Worm (Caenorhabditis elegans) whole organism, young adult: ENCODE results near the gene B0457.6.

Experiments
- F33H1.4 ChIP-seq: fragments of 200-800 bp; sonication (Bioruptor generic); IDR thresholded peaks from 2 replicates; pipeline ENCODE4 v1.3.6; 2022; ENCODE audit warnings: missing genetic modification reagents, missing genetic modification characterization, missing compliant biosample characterization
- F52B5.7 ChIP-seq: sonication (generic microtip); optimal IDR thresholded peaks from 2 replicates; lab custom pipeline; 2016; ENCODE audit warnings: mild to moderate bottlenecking, missing genetic modification characterization, missing compliant biosample characterization
- Y67H2A.10 ChIP-seq: fragments of 200-800 bp; sonication (Bioruptor generic); conservative IDR thresholded peaks from 2 replicates; pipeline ENCODE4 v1.3.6; 2022; ENCODE audit warnings: missing genetic modification reagents, missing genetic modification characterization, missing compliant biosample characterization
- ama-1 ChIP-seq, 3 experiments: fragments of 150-350 bp in 1 of 3; sonication (generic microtip) in 2 of 3; optimal IDR thresholded peaks; 2 replicates each; lab custom pipeline; 2014 to 2018; ENCODE audit warnings: missing biosample characterization in 2 of 3, missing genetic modification characterization in 2 of 3, missing genetic modification reagents in 2 of 3
- dpl-1 ChIP-seq: fragments of 150-350 bp; optimal IDR thresholded peaks from 2 replicates; lab custom pipeline; 2014; ENCODE audit warnings: missing biosample characterization, missing genetic modification reagents, missing genetic modification characterization
- egl-18 ChIP-seq: fragments of 200-800 bp; sonication (Bioruptor generic); IDR thresholded peaks from 2 replicates; pipeline ENCODE4 v1.3.6; 2022; ENCODE audit warnings: missing genetic modification reagents, missing genetic modification characterization, missing compliant biosample characterization
- hlh-26 ChIP-seq: fragments of 200-800 bp; sonication (Bioruptor generic); conservative IDR thresholded peaks from 2 replicates; pipeline ENCODE4 v1.3.6; 2022; ENCODE audit warnings: missing genetic modification reagents, missing genetic modification characterization, missing compliant biosample characterization
- madf-10 ChIP-seq: sonication (generic microtip); optimal IDR thresholded peaks from 2 replicates; lab custom pipeline; 2016; ENCODE audit warnings: mild to moderate bottlenecking, missing genetic modification characterization, missing compliant biosample characterization
- mes-4 ChIP-seq: sonication (generic microtip); optimal IDR thresholded peaks from 2 replicates; lab custom pipeline; 2016; ENCODE audit warnings: missing genotype, missing genetic modification characterization, missing compliant biosample characterization
- mxl-1 ChIP-seq: sonication (generic microtip); optimal IDR thresholded peaks from 2 replicates; lab custom pipeline; 2016; ENCODE audit warnings: missing genetic modification characterization, missing compliant biosample characterization
- nhr-120 ChIP-seq: fragments of 200-800 bp; sonication (Bioruptor generic); IDR thresholded peaks from 2 replicates; pipeline ENCODE4 v1.3.6; 2022; ENCODE audit warnings: missing genetic modification characterization, missing compliant biosample characterization
- unc-62 ChIP-seq: fragments of 150-350 bp; optimal IDR thresholded peaks from 2 replicates; lab custom pipeline; 2014; ENCODE audit warnings: missing biosample characterization, missing genetic modification reagents, missing genetic modification characterization
- xnd-1 ChIP-seq: sonication (generic microtip); optimal IDR thresholded peaks from 2 replicates; lab custom pipeline; 2016; ENCODE audit warnings: missing genotype, missing genetic modification reagents, missing genetic modification characterization, missing compliant biosample characterization

- TF ChIP-seq egl-18 = no peak
- no peak for TF ChIP-seq hlh-26 (GFP tag; lab: Robert Waterston, UW)
- no peak for TF ChIP-seq unc-62 (GFP tag; lab: Kevin White, UChicago)
- no peak for TF ChIP-seq nhr-120 (GFP tag; lab: Robert Waterston, UW)
- TF ChIP-seq xnd-1 = no peak
- TF ChIP-seq dpl-1 (GFP tag; lab: Kevin White, UChicago) = no peak
- no peak for TF ChIP-seq mes-4 (tag; lab: Kevin White, UChicago)
- TF ChIP-seq ama-1 (optimal IDR thresholded peaks at IDR 0.05; lab: Kevin White, UChicago) = no peak
- TF ChIP-seq ama-1 (GFP tag; optimal IDR thresholded peaks at IDR 0.05; lab: Kevin White, UChicago) = no peak
- no peak for TF ChIP-seq F33H1.4
- TF ChIP-seq mxl-1 = no peak
- TF ChIP-seq F52B5.7 (tag; lab: Kevin White, UChicago) = no peak
- no peak for TF ChIP-seq Y67H2A.10 (GFP tag; lab: Robert Waterston, UW)
- no peak for TF ChIP-seq madf-10 (tag; lab: Kevin White, UChicago)
Measured at ce11 chrII:8951270-8951669, 29.0 kb downstream of the B0457.6 start.
